Fruit fly (Drosophila melanogaster) whole organism: ENCODE data around the gene Zip71B.

Experiments used
- CG8478 ChIP-seq: fragments of >200 bp; optimal IDR thresholded peaks from 2 replicates; lab custom pipeline; 2018; ENCODE audit warnings: inconsistent platforms
- EcR ChIP-seq, 2 experiments: fragments of >200 bp; optimal IDR thresholded peaks; 2 replicates each; lab custom pipeline; 2017; ENCODE audit warnings: missing biosample characterization in 2 of 2, missing genetic modification characterization in 2 of 2, missing genetic modification reagents in 2 of 2
- pan ChIP-seq: fragments of >200 bp; optimal IDR thresholded peaks from 2 replicates; lab custom pipeline; 2017
- psq ChIP-seq: fragments of >200 bp; optimal IDR thresholded peaks from 2 replicates; lab custom pipeline; 2017
- usp ChIP-seq: fragments of >200 bp; optimal IDR thresholded peaks from 2 replicates; lab custom pipeline; 2017; ENCODE audit warnings: missing biosample characterization, missing genetic modification characterization, mixed read lengths

DNA sequence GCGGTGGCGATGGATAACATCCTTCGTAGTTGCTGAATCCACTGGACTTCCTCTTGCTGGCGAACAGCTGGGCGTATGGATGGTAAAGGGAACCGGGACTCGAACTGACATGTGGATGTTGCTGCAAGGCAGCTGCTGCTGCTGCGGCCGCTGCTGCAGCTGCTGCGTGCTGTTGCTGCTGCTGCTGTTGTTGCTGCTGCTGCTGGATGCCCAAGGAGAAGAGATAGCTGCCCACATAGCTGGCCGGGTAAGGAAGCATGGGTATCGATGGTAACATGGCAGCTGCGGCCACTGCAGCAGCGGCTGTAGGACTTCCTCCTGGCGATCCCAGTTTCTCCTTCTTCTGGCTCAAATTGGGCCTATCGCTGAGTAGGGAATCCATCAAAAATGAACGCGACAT is 51.4 kb downstream of the Zip71B start:
- TF ChIP-seq usp (GFP tag; lab: Kevin White, UChicago) (no peak), psq (lab: Kevin White, UChicago) (no peak), EcR (GFP tag; optimal IDR thresholded peaks at IDR 0.05; lab: Kevin White, UChicago) (no peak), CG8478 (no peak), pan (lab: Kevin White, UChicago) (no peak)
